Worm (Caenorhabditis elegans): ENCODE results near the gene K04H4.5.

The K04H4.5 gene

DNA sequence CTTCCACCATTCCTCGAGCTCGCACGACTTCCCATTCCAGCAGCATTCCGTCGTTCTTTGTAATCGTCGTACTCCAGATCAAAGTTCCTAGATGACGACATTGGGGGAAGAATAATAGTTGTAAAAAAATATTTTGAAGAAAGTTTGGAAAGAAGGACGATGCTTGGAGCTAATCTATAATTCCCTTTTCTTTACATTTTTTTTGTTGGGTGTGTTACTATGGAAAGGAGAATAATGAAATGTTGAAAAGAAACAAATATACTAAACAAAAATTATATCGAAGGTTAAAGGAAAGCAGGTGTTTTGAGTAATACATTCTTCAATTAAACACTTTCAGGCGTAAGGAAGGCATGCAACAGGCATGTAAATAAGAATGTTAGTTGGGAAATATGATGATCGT, 29.9 kb upstream of the K04H4.5 start, which contains the start of gene C40H1.3:
C40H1.3 (minus strand) TSS at position 101 of the 400 bp plus-strand sequence.
- no peak for TF ChIP-seq cog-1 (tag; optimal IDR thresholded peaks at IDR 0.05)

DNA sequence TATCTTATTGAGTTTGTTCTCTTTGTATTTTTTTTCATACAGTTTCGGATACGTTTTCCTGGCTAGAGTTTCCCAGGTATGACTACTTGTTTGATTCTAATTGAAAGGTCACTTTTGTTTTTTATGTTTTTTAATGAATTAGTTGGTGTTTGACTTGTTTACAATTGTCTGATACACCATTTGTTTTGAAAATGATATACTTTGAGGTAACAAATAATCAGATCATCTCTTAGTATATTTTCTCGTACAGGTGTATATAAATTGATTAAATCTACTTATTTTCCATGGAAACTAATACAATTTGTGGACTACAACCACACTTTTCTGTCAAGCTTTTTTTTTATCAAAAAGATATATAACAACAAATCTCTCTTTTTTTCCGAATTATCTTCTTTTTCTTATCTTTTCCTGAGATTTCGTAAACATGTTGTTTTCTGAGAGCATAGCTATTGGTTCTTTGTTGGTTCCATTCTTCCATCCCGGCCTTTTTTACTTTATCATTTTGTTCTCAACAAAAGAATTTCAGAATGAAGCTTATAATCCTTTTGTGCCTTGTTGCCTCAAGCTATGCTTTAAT, 29.3 kb upstream of the K04H4.5 start, which contains the start of gene ttr-5:
ttr-5 (plus strand) TSS at position 527 of the 577 bp plus-strand sequence.
- no peak for TF ChIP-seq cog-1 (tag; optimal IDR thresholded peaks at IDR 0.05)

- TF ChIP-seq cog-1 (tag; optimal IDR thresholded peaks at IDR 0.05) (no peak), flt-1 (GFP tag; IDR thresholded peaks at IDR 0.05) (no peak), med-1 (GFP tag; optimal IDR thresholded peaks at IDR 0.05; ENCODE audit: insufficient read depth) (no peak), tab-1 (GFP tag; IDR thresholded peaks at IDR 0.05) (no peak), ztf-29 (GFP tag; IDR thresholded peaks at IDR 0.05) (no peak), T22C8.4 (GFP tag; IDR thresholded peaks at IDR 0.05) (no peak), ztf-23 (GFP tag; IDR thresholded peaks at IDR 0.05) (no peak), klf-2 (GFP tag; conservative IDR thresholded peaks at IDR 0.05) (no peak), ref-1 (GFP tag; conservative IDR thresholded peaks at IDR 0.05) (no peak)
Observed at ce11 chrIII:9331084-9331564, 28.0 kb upstream of the K04H4.5 start, which contains the start of gene ufc-1. TSS of gene ufc-1 (plus strand) at chrIII:9331514.

- TF ChIP-seq ztf-29 (GFP tag; IDR thresholded peaks at IDR 0.05) (no peak), cog-1 (tag; optimal IDR thresholded peaks at IDR 0.05) (no peak), flt-1 (GFP tag; IDR thresholded peaks at IDR 0.05) (no peak), T22C8.4 (GFP tag; IDR thresholded peaks at IDR 0.05) (no peak), tab-1 (GFP tag; IDR thresholded peaks at IDR 0.05) (no peak), klf-2 (GFP tag; conservative IDR thresholded peaks at IDR 0.05) (no peak), med-1 (GFP tag; optimal IDR thresholded peaks at IDR 0.05; ENCODE audit: insufficient read depth) (no peak), ref-1 (GFP tag; conservative IDR thresholded peaks at IDR 0.05) (no peak), ztf-23 (GFP tag; IDR thresholded peaks at IDR 0.05) (no peak)
Observed at ce11 chrIII:9334174-9334573, 25.0 kb upstream of the K04H4.5 start, which contains the start of gene elo-4. TSS of gene elo-4 (minus strand) at chrIII:9334274.

- TF ChIP-seq med-1 (GFP tag; optimal IDR thresholded peaks at IDR 0.05; ENCODE audit: insufficient read depth) (no peak), klf-2 (GFP tag; conservative IDR thresholded peaks at IDR 0.05) (no peak), ztf-29 (GFP tag; IDR thresholded peaks at IDR 0.05) (no peak), ztf-23 (GFP tag; IDR thresholded peaks at IDR 0.05) (no peak), flt-1 (GFP tag; IDR thresholded peaks at IDR 0.05) (no peak), cog-1 (tag; optimal IDR thresholded peaks at IDR 0.05) (no peak), ref-1 (GFP tag; conservative IDR thresholded peaks at IDR 0.05) (no peak), T22C8.4 (GFP tag; IDR thresholded peaks at IDR 0.05) (no peak)
Observed at ce11 chrIII:9335076-9335475, 24.1 kb upstream of the K04H4.5 start.

DNA sequence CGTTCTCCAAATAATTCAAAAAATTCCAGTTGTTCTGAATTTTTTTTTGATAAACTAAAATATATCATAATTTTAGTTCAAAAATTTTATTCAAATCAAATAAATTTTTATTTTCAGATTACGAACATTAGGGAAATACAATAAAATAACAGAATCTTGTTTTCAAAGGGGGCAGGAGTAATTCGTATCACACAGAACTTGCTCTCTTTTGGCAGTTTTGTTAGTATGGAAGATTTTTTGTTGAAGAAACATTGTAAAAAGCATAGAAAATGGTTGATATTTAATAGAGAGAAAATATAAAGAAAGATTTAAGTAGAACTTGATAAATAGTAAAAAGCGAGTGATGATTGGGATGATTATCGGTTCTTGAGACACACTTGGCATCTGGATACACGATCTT, 22.4 kb upstream of the K04H4.5 start:
- no peak for TF ChIP-seq cog-1 (tag; optimal IDR thresholded peaks at IDR 0.05)
- TF ChIP-seq ref-1 (GFP tag; conservative IDR thresholded peaks at IDR 0.05) = no peak
- TF ChIP-seq tab-1 (GFP tag; IDR thresholded peaks at IDR 0.05) = no peak
- no peak for TF ChIP-seq ztf-29 (GFP tag; IDR thresholded peaks at IDR 0.05)
- TF ChIP-seq T22C8.4 (GFP tag; IDR thresholded peaks at IDR 0.05) = no peak
- no peak for TF ChIP-seq flt-1 (GFP tag; IDR thresholded peaks at IDR 0.05)
- TF ChIP-seq klf-2 (GFP tag; conservative IDR thresholded peaks at IDR 0.05) = no peak
- TF ChIP-seq med-1 (GFP tag; optimal IDR thresholded peaks at IDR 0.05; ENCODE audit: insufficient read depth) = no peak
- no peak for TF ChIP-seq ztf-23 (GFP tag; IDR thresholded peaks at IDR 0.05)

- TF ChIP-seq T22C8.4 (GFP tag; IDR thresholded peaks at IDR 0.05) = no peak
- no peak for TF ChIP-seq flt-1 (GFP tag; IDR thresholded peaks at IDR 0.05)
- no peak for TF ChIP-seq klf-2 (GFP tag; conservative IDR thresholded peaks at IDR 0.05)
- no peak for TF ChIP-seq med-1 (GFP tag; optimal IDR thresholded peaks at IDR 0.05; ENCODE audit: insufficient read depth)
- TF ChIP-seq tab-1 (GFP tag; IDR thresholded peaks at IDR 0.05) = no peak
- TF ChIP-seq ztf-23 (GFP tag; IDR thresholded peaks at IDR 0.05) = no peak
- no peak for TF ChIP-seq cog-1 (tag; optimal IDR thresholded peaks at IDR 0.05)
- no peak for TF ChIP-seq ztf-29 (GFP tag; IDR thresholded peaks at IDR 0.05)
- no peak for TF ChIP-seq ref-1 (GFP tag; conservative IDR thresholded peaks at IDR 0.05)
Observed at ce11 chrIII:9337968-9338367, 21.2 kb upstream of the K04H4.5 start.

DNA sequence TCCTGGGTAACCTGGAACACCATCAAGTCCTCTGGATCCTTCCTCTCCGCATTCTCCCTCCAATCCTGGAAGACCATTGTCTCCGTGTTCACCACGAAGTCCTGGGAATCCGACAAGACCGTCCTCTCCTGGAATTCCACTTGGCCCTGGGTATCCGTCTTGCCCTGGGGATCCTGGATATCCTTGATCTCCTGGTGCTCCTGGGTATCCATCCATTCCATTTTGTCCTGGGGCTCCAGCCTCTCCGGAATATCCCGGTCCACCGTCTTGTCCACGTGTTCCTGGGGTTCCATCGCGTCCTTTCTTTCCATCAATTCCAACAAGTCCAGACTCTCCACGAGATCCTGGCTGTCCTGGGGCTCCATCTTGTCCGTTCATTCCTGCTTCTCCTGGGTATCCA, 19.1 kb upstream of the K04H4.5 start:
- TF ChIP-seq ztf-23 (GFP tag; IDR thresholded peaks at IDR 0.05) (no peak), ref-1 (GFP tag; conservative IDR thresholded peaks at IDR 0.05) (no peak), klf-2 (GFP tag; conservative IDR thresholded peaks at IDR 0.05) (no peak), tab-1 (GFP tag; IDR thresholded peaks at IDR 0.05) (no peak), med-1 (GFP tag; optimal IDR thresholded peaks at IDR 0.05; ENCODE audit: insufficient read depth) (no peak), flt-1 (GFP tag; IDR thresholded peaks at IDR 0.05) (no peak), cog-1 (tag; optimal IDR thresholded peaks at IDR 0.05) (no peak), T22C8.4 (GFP tag; IDR thresholded peaks at IDR 0.05) (no peak), ztf-29 (GFP tag; IDR thresholded peaks at IDR 0.05) (no peak)

DNA sequence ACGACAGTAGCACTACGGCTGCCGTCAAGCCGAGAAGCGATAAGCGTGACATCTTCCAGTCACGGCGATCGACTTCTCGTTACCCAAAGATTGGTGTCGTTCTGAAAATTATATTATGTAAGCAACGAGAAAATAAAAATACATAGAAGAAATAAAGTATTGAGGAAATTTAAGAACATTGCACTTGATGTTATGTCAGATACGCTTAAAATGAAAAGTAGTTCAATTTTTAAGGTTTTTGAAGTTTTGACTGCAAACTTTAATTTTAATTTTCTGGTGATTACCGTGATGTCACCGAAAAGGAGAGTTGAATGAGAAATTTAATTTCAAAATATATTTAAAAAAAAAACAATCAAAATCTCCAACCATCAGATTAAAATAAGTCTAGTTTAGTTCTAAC, 14.8 kb upstream of the K04H4.5 start, which contains the start of gene emb-9:
emb-9 (minus strand) TSS at position 101 of the 400 bp plus-strand sequence.
- TF ChIP-seq ztf-23 (GFP tag; IDR thresholded peaks at IDR 0.05) = no peak
- no peak for TF ChIP-seq klf-2 (GFP tag; conservative IDR thresholded peaks at IDR 0.05)
- TF ChIP-seq flt-1 (GFP tag; IDR thresholded peaks at IDR 0.05) = no peak
- TF ChIP-seq ztf-29 (GFP tag; IDR thresholded peaks at IDR 0.05) = no peak
- TF ChIP-seq tab-1 (GFP tag; IDR thresholded peaks at IDR 0.05) = no peak
- TF ChIP-seq cog-1 (tag; optimal IDR thresholded peaks at IDR 0.05) = no peak
- no peak for TF ChIP-seq T22C8.4 (GFP tag; IDR thresholded peaks at IDR 0.05)
- no peak for TF ChIP-seq ref-1 (GFP tag; conservative IDR thresholded peaks at IDR 0.05)
- TF ChIP-seq med-1 (GFP tag; optimal IDR thresholded peaks at IDR 0.05; ENCODE audit: insufficient read depth) = no peak

DNA sequence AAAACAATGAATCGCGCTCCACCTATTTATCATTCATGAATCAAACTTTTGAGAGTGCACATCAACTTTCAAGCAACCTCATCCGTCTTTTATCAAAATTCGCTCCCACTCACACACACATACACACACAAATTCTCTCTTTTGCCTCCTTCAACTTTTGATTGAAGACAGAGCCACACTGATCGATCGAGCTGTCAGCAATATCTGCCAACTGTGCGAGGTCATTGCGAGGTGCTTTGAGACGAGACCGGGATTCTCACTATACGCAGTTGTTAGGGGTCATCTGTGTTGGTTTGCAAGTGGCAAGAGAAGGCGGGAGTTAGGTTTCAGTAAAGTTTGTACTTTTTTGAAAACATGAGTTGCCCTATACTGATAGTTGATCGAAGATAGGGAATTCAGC, 13.0 kb upstream of the K04H4.5 start:
- TF ChIP-seq cog-1 (tag; optimal IDR thresholded peaks at IDR 0.05) (no peak), ztf-23 (GFP tag; IDR thresholded peaks at IDR 0.05) (no peak), flt-1 (GFP tag; IDR thresholded peaks at IDR 0.05) (no peak), ztf-29 (GFP tag; IDR thresholded peaks at IDR 0.05) (no peak)

All from whole organism, midembryonic.